Worm (Caenorhabditis elegans) whole organism, L1 larva: Measurements from ENCODE around the gene mob-2.

Experiments used
- C04F5.9 ChIP-seq: sonication (generic microtip); optimal IDR thresholded peaks from 2 replicates; lab custom pipeline; 2016; ENCODE audit warnings: missing genetic modification characterization, missing compliant biosample characterization
- C16A3.4 ChIP-seq: fragments of 150-350 bp; optimal IDR thresholded peaks from 2 replicates; lab custom pipeline; 2014; ENCODE audit warnings: missing biosample characterization, missing genetic modification characterization
- alr-1 ChIP-seq: fragments of 200-800 bp; sonication (Bioruptor generic); optimal IDR thresholded peaks from 2 replicates; lab custom pipeline; 2018; ENCODE audit warnings: borderline replicate concordance, mild to moderate bottlenecking, missing genetic modification characterization, missing compliant biosample characterization
- aly-2 ChIP-seq: fragments of 150-350 bp; optimal IDR thresholded peaks from 2 replicates; lab custom pipeline; 2014; ENCODE audit warnings: missing biosample characterization, missing genetic modification characterization
- ama-1 ChIP-seq: fragments of 150-350 bp; optimal IDR thresholded peaks from 2 replicates; lab custom pipeline; 2014
- blmp-1 ChIP-seq: fragments of 150-350 bp; optimal IDR thresholded peaks from 2 replicates; lab custom pipeline; 2014; ENCODE audit warnings: missing biosample characterization, missing genetic modification characterization
- ceh-8 ChIP-seq: fragments of 200-800 bp; sonication (Bioruptor generic); optimal IDR thresholded peaks from 2 replicates; lab custom pipeline; 2018; ENCODE audit warnings: mild to moderate bottlenecking, missing genetic modification characterization, moderate library complexity, missing compliant biosample characterization
- ceh-82 ChIP-seq, 3 experiments: fragments of 150-350 bp in 1 of 3; sonication (generic microtip) in 2 of 3; optimal IDR thresholded peaks; 2 replicates each; lab custom pipeline; 2014 to 2017; ENCODE audit warnings: missing biosample characterization in 3 of 3, missing genetic modification characterization in 3 of 3
- dsc-1 ChIP-seq: sonication (generic microtip); optimal IDR thresholded peaks from 2 replicates; lab custom pipeline; 2016; ENCODE audit warnings: mild to moderate bottlenecking, missing genetic modification characterization, missing compliant biosample characterization
- elt-2 ChIP-seq: sonication (generic microtip); optimal IDR thresholded peaks from 2 replicates; lab custom pipeline; 2016; ENCODE audit warnings: missing genetic modification characterization, mild to moderate bottlenecking, inconsistent platforms, missing compliant biosample characterization, missing genetic modification reagents
- elt-3 ChIP-seq, 6 experiments: fragments of 150-350 bp in 1 of 6; sonication (generic microtip); optimal IDR thresholded peaks; 2 replicates each; lab custom pipeline; 2017 to 2018; ENCODE audit warnings: missing biosample characterization in 6 of 6, missing genetic modification characterization in 6 of 6, inconsistent platforms in 1 of 6
- fkh-10 ChIP-seq: sonication (generic microtip); optimal IDR thresholded peaks from 2 replicates; lab custom pipeline; 2017; ENCODE audit warnings: missing biosample characterization, missing genetic modification reagents, missing genetic modification characterization
- fkh-8 ChIP-seq: sonication (generic microtip); optimal IDR thresholded peaks from 2 replicates; lab custom pipeline; 2016; ENCODE audit warnings: mild to moderate bottlenecking, missing genetic modification characterization, missing compliant biosample characterization
- fos-1 ChIP-seq: fragments of 150-350 bp; optimal IDR thresholded peaks from 2 replicates; lab custom pipeline; 2014; ENCODE audit warnings: missing biosample characterization, missing genetic modification characterization
- hlh-17 ChIP-seq: fragments of 200-800 bp; sonication (Bioruptor generic); optimal IDR thresholded peaks from 2 replicates; lab custom pipeline; 2018; ENCODE audit warnings: missing genetic modification characterization, mild to moderate bottlenecking, missing compliant biosample characterization, moderate library complexity, borderline replicate concordance
- hlh-4 ChIP-seq: sonication (generic microtip); optimal IDR thresholded peaks from 2 replicates; lab custom pipeline; 2016; ENCODE audit warnings: mild to moderate bottlenecking, missing genetic modification characterization, missing compliant biosample characterization
- hpl-2 ChIP-seq: fragments of 150-350 bp; optimal IDR thresholded peaks from 2 replicates; lab custom pipeline; 2014; ENCODE audit warnings: missing biosample characterization, missing genetic modification reagents, missing genetic modification characterization
- isw-1 ChIP-seq: fragments of 200-800 bp; sonication (Bioruptor generic); IDR thresholded peaks from 2 replicates; pipeline ENCODE4 v1.3.6; 2022; ENCODE audit warnings: missing genetic modification characterization, missing compliant biosample characterization
- jun-1 ChIP-seq: fragments of 150-350 bp; optimal IDR thresholded peaks from 2 replicates; lab custom pipeline; 2014; ENCODE audit warnings: missing biosample characterization, missing genetic modification reagents, missing genetic modification characterization
- lin-13 ChIP-seq: fragments of 150-350 bp; optimal IDR thresholded peaks from 2 replicates; lab custom pipeline; 2014; ENCODE audit warnings: missing biosample characterization, missing genetic modification reagents, missing genetic modification characterization
- lin-14 ChIP-seq: fragments of 200-800 bp; sonication (Bioruptor generic); optimal IDR thresholded peaks from 2 replicates; lab custom pipeline; 2018; ENCODE audit warnings: mild to moderate bottlenecking, missing genetic modification characterization, moderate library complexity, missing compliant biosample characterization
- lin-15B ChIP-seq: fragments of 150-350 bp; sonication (generic microtip); optimal IDR thresholded peaks from 3 replicates; lab custom pipeline; 2014; ENCODE audit warnings: missing biosample characterization, missing genetic modification characterization
- lin-35 ChIP-seq, 2 experiments: fragments of 150-350 bp; optimal IDR thresholded peaks; 2 replicates each; lab custom pipeline; 2014; ENCODE audit warnings: missing biosample characterization in 2 of 2, missing genetic modification characterization in 2 of 2, missing genetic modification reagents in 2 of 2
- lin-39 ChIP-seq: fragments of 150-350 bp; optimal IDR thresholded peaks from 2 replicates; lab custom pipeline; 2014; ENCODE audit warnings: missing biosample characterization, missing genetic modification reagents, missing genetic modification characterization
- lsy-2 ChIP-seq, 2 experiments: fragments of 150-350 bp; optimal IDR thresholded peaks; 2 replicates each; lab custom pipeline; 2014; ENCODE audit warnings: missing biosample characterization in 2 of 2, missing genetic modification characterization in 2 of 2
- mab-9 ChIP-seq: fragments of 200-800 bp; sonication (Bioruptor generic); IDR thresholded peaks from 2 replicates; pipeline ENCODE4 v1.3.6; 2022; ENCODE audit warnings: missing genetic modification reagents, missing genetic modification characterization, missing compliant biosample characterization
- mdl-1 ChIP-seq, 2 experiments: fragments of 150-350 bp; optimal IDR thresholded peaks; 2 replicates each; lab custom pipeline; 2014 to 2017; ENCODE audit warnings: missing biosample characterization in 2 of 2, missing genetic modification characterization in 2 of 2, inconsistent platforms in 1 of 2
- mef-2 ChIP-seq: fragments of 150-350 bp; optimal IDR thresholded peaks from 2 replicates; lab custom pipeline; 2014; ENCODE audit warnings: missing biosample characterization, missing genetic modification characterization
- mep-1 ChIP-seq: fragments of 150-350 bp; optimal IDR thresholded peaks from 2 replicates; lab custom pipeline; 2014; ENCODE audit warnings: missing biosample characterization, missing genetic modification characterization
- nhr-19 ChIP-seq: fragments of 200-800 bp; sonication (Bioruptor generic); conservative IDR thresholded peaks from 2 replicates; pipeline ENCODE4 v1.3.6; 2022; ENCODE audit warnings: missing genetic modification characterization, missing compliant biosample characterization
- nhr-20 ChIP-seq: sonication (generic microtip); optimal IDR thresholded peaks from 2 replicates; lab custom pipeline; 2016; ENCODE audit warnings: mild to moderate bottlenecking, missing genetic modification characterization, missing compliant biosample characterization
- nhr-237 ChIP-seq: fragments of 150-350 bp; optimal IDR thresholded peaks from 2 replicates; lab custom pipeline; 2014; ENCODE audit warnings: missing biosample characterization, missing genetic modification characterization
- nhr-71 ChIP-seq: sonication (generic microtip); optimal IDR thresholded peaks from 2 replicates; lab custom pipeline; 2016; ENCODE audit warnings: mild to moderate bottlenecking, missing genetic modification characterization, moderate library complexity, missing compliant biosample characterization
- nhr-76 ChIP-seq: sonication (generic microtip); optimal IDR thresholded peaks from 2 replicates; lab custom pipeline; 2017; ENCODE audit warnings: missing biosample characterization, missing genetic modification characterization
- nhr-85 ChIP-seq: sonication (generic microtip); peaks from one replicate; lab custom pipeline; 2016; ENCODE audit warnings: missing genetic modification characterization, inconsistent platforms, missing compliant biosample characterization
- nhr-90 ChIP-seq: sonication (generic microtip); optimal IDR thresholded peaks from 2 replicates; lab custom pipeline; 2016; ENCODE audit warnings: mild to moderate bottlenecking, missing genetic modification characterization, missing compliant biosample characterization; ENCODE audit not compliant: poor library complexity
- pax-3 ChIP-seq: fragments of 200-800 bp; sonication (Bioruptor generic); optimal IDR thresholded peaks from 2 replicates; lab custom pipeline; 2018; ENCODE audit warnings: mild to moderate bottlenecking, missing genetic modification characterization, moderate library complexity, missing compliant biosample characterization
- pqm-1 ChIP-seq: sonication (generic microtip); optimal IDR thresholded peaks from 3 replicates; lab custom pipeline; 2017; ENCODE audit warnings: missing biosample characterization, missing genetic modification characterization
- rnt-1 ChIP-seq: sonication (generic microtip); optimal IDR thresholded peaks from 2 replicates; lab custom pipeline; 2016; ENCODE audit warnings: mild to moderate bottlenecking, missing genetic modification characterization, moderate library complexity, missing compliant biosample characterization
- skn-1 ChIP-seq: fragments of 150-350 bp; optimal IDR thresholded peaks from 2 replicates; lab custom pipeline; 2014; ENCODE audit warnings: missing biosample characterization, missing genetic modification characterization
- snu-23 ChIP-seq: sonication (generic microtip); optimal IDR thresholded peaks from 2 replicates; lab custom pipeline; 2016; ENCODE audit warnings: missing genetic modification characterization, missing compliant biosample characterization
- sox-4 ChIP-seq: sonication (generic microtip); optimal IDR thresholded peaks from 2 replicates; lab custom pipeline; 2016; ENCODE audit warnings: missing genetic modification characterization, missing compliant biosample characterization
- sptf-1 ChIP-seq: fragments of 150-350 bp; optimal IDR thresholded peaks from 2 replicates; lab custom pipeline; 2014; ENCODE audit warnings: missing biosample characterization, missing genetic modification characterization
- sup-37 ChIP-seq: fragments of 200-800 bp; sonication (Bioruptor generic); optimal IDR thresholded peaks from 2 replicates; lab custom pipeline; 2018; ENCODE audit warnings: mild to moderate bottlenecking, missing genetic modification characterization, missing compliant biosample characterization
- tbx-2 ChIP-seq: sonication (generic microtip); optimal IDR thresholded peaks from 2 replicates; lab custom pipeline; 2016; ENCODE audit warnings: missing genetic modification characterization, missing compliant biosample characterization
- tlp-1 ChIP-seq: fragments of 150-350 bp; optimal IDR thresholded peaks from 2 replicates; lab custom pipeline; 2014; ENCODE audit warnings: missing biosample characterization, missing genetic modification characterization
- unc-130 ChIP-seq: fragments of 150-350 bp; optimal IDR thresholded peaks from 2 replicates; lab custom pipeline; 2017; ENCODE audit warnings: missing biosample characterization, missing genetic modification characterization, inconsistent platforms
- unc-30 ChIP-seq: sonication (generic microtip); optimal IDR thresholded peaks from 2 replicates; lab custom pipeline; 2017; ENCODE audit warnings: missing biosample characterization, missing genetic modification characterization
- unc-98 ChIP-seq: fragments of 200-800 bp; sonication (Bioruptor generic); IDR thresholded peaks from 2 replicates; pipeline ENCODE4 v1.3.6; 2022; ENCODE audit warnings: missing genetic modification characterization, missing compliant biosample characterization
- vab-15 ChIP-seq: sonication (generic microtip); optimal IDR thresholded peaks from 2 replicates; lab custom pipeline; 2017; ENCODE audit warnings: missing genotype, mild to moderate bottlenecking, missing genetic modification characterization, missing compliant biosample characterization
- ztf-11 ChIP-seq, 2 experiments: sonication (generic microtip); optimal IDR thresholded peaks; 2 replicates each; lab custom pipeline; 2016 to 2017; ENCODE audit warnings: missing genetic modification characterization in 2 of 2, missing biosample characterization in 1 of 2, missing compliant biosample characterization in 1 of 2

Gene mob-2

ce11 chrX:13169133-13169532 lies 742 bp downstream of the mob-2 start (continued):
- no peak for TF ChIP-seq alr-1
- no peak for TF ChIP-seq jun-1 (tag; lab: Kevin White, UChicago)
- TF ChIP-seq C04F5.9: no peak
- TF ChIP-seq sox-4 (tag; lab: Kevin White, UChicago): no peak
- no peak for TF ChIP-seq mef-2 (tag; lab: Kevin White, UChicago)
- no peak for TF ChIP-seq sup-37
- no peak for TF ChIP-seq lin-13 (GFP tag; lab: Kevin White, UChicago)
- TF ChIP-seq hlh-17 (GFP tag; lab: Kevin White, UChicago): no peak
- no peak for TF ChIP-seq isw-1 (GFP tag; lab: Robert Waterston, UW)
- no peak for TF ChIP-seq ceh-82 (tag; optimal IDR thresholded peaks at IDR 0.05; lab: Kevin White, UChicago)
- TF ChIP-seq rnt-1 (tag; lab: Kevin White, UChicago): peak; percentile 79
- TF ChIP-seq hpl-2 (GFP tag; lab: Kevin White, UChicago): no peak
- TF ChIP-seq nhr-19 (GFP tag; lab: Robert Waterston, UW): peak; percentile 53
- no peak for TF ChIP-seq ztf-11 (tag; optimal IDR thresholded peaks at IDR 0.05; lab: Kevin White, UChicago)
- TF ChIP-seq mab-9 (GFP tag; lab: Robert Waterston, UW): no peak
- TF ChIP-seq nhr-76: no peak
- TF ChIP-seq nhr-85 (tag; lab: Kevin White, UChicago): peak; percentile 92
- TF ChIP-seq snu-23 (GFP tag; lab: Kevin White, UChicago): peak; percentile 76
- TF ChIP-seq ceh-8 (GFP tag; lab: Kevin White, UChicago): no peak
- TF ChIP-seq aly-2 (tag; lab: Kevin White, UChicago): no peak
- peak in 1 of 2 experiments; percentile 92 for TF ChIP-seq mdl-1 (tag; optimal IDR thresholded peaks at IDR 0.05; lab: Kevin White, UChicago)
- no peak for TF ChIP-seq fkh-8 (tag; lab: Kevin White, UChicago)
- no peak for TF ChIP-seq fos-1
- TF ChIP-seq ama-1 (lab: Kevin White, UChicago): no peak
- peak; percentile 64 for TF ChIP-seq skn-1 (tag; lab: Kevin White, UChicago)
- TF ChIP-seq pax-3 (tag; lab: Kevin White, UChicago): no peak
- TF ChIP-seq mep-1: peak; percentile 77
- no peak for TF ChIP-seq unc-98 (GFP tag; lab: Robert Waterston, UW)
- peak; percentile 49 for TF ChIP-seq C16A3.4 (tag; lab: Kevin White, UChicago)
- TF ChIP-seq dsc-1: no peak
- TF ChIP-seq vab-15 (tag; lab: Kevin White, UChicago): no peak
- no peak for TF ChIP-seq fkh-10 (GFP tag; lab: Kevin White, UChicago)
- no peak for TF ChIP-seq unc-30 (tag; lab: Kevin White, UChicago)
- TF ChIP-seq lin-15B (tag; lab: Kevin White, UChicago): no peak
- TF ChIP-seq tbx-2: no peak
- TF ChIP-seq unc-130 (tag; lab: Kevin White, UChicago): peak; percentile 31
- TF ChIP-seq nhr-237 (tag; lab: Kevin White, UChicago): no peak
- TF ChIP-seq lsy-2 (tag; optimal IDR thresholded peaks at IDR 0.05; lab: Kevin White, UChicago): peak; percentile 39 to 41
- peak; percentile 45 for TF ChIP-seq nhr-90 (tag; lab: Kevin White, UChicago)
- no peak for TF ChIP-seq sptf-1 (tag; lab: Kevin White, UChicago)
- peak; percentile 90 for TF ChIP-seq lin-14 (GFP tag; lab: Kevin White, UChicago)
- TF ChIP-seq hlh-4: no peak

ce11 chrX:13165686-13166085 lies 4.2 kb downstream of the mob-2 start:
- TF ChIP-seq nhr-19 (GFP tag; lab: Robert Waterston, UW) (peak; percentile 28; the same call in 1 of the 2 replicates), ceh-82 (tag; optimal IDR thresholded peaks at IDR 0.05; lab: Kevin White, UChicago) (no peak), elt-3 (tag; optimal IDR thresholded peaks at IDR 0.05; lab: Kevin White, UChicago) (peak in 5 of 6 experiments; percentile 64 to 93 (median 91)), lsy-2 (tag; optimal IDR thresholded peaks at IDR 0.05; lab: Kevin White, UChicago) (peak in 1 of 2 experiments; percentile 50), sup-37 (no peak), ztf-11 (tag; optimal IDR thresholded peaks at IDR 0.05; lab: Kevin White, UChicago) (no peak), snu-23 (GFP tag; lab: Kevin White, UChicago) (peak; percentile 2), pqm-1 (tag; lab: Kevin White, UChicago) (peak; percentile 90), lin-14 (GFP tag; lab: Kevin White, UChicago) (peak; percentile 72), blmp-1 (tag; lab: Kevin White, UChicago) (peak; percentile 74), nhr-20 (peak; percentile 63), lin-39 (no peak), tlp-1 (peak; percentile 68), elt-2 (peak; percentile 100), lin-35 (GFP tag; optimal IDR thresholded peaks at IDR 0.05; lab: Kevin White, UChicago) (peak in 1 of 2 experiments; percentile 46), nhr-90 (tag; lab: Kevin White, UChicago) (peak; percentile 52), ceh-8 (GFP tag; lab: Kevin White, UChicago) (no peak), nhr-71 (tag; lab: Kevin White, UChicago) (peak; percentile 53), jun-1 (tag; lab: Kevin White, UChicago) (peak; percentile 80), mep-1 (peak; percentile 15)
